Worm (Caenorhabditis elegans) whole organism, L2 larva: ENCODE measurements around the gene Y57G11C.33.

Experiments used
- alr-1 ChIP-seq: fragments of 150-350 bp; optimal IDR thresholded peaks from 2 replicates; lab custom pipeline; 2014; ENCODE audit warnings: missing biosample characterization, missing genetic modification characterization
- egl-27 ChIP-seq: sonication (generic microtip); optimal IDR thresholded peaks from 3 replicates; lab custom pipeline; 2017; ENCODE audit warnings: missing biosample characterization, missing genetic modification reagents, missing genetic modification characterization
- elt-1 ChIP-seq: fragments of 150-350 bp; optimal IDR thresholded peaks from 2 replicates; lab custom pipeline; 2014; ENCODE audit warnings: missing biosample characterization, missing genetic modification characterization
- lin-11 ChIP-seq: fragments of 150-350 bp; sonication (generic microtip); optimal IDR thresholded peaks from 2 replicates; lab custom pipeline; 2014; ENCODE audit warnings: missing biosample characterization, missing genetic modification characterization, inconsistent platforms, mixed read lengths
- lin-13 ChIP-seq: fragments of 150-350 bp; optimal IDR thresholded peaks from 2 replicates; lab custom pipeline; 2014; ENCODE audit warnings: missing biosample characterization, missing genetic modification reagents, missing genetic modification characterization

- TF ChIP-seq elt-1 (tag; lab: Kevin White, UChicago) = no peak
- TF ChIP-seq egl-27 = no peak
- no peak for TF ChIP-seq lin-13 (GFP tag; lab: Kevin White, UChicago)
- no peak for TF ChIP-seq alr-1 (tag; lab: Kevin White, UChicago)
- TF ChIP-seq lin-11 = no peak
Measured at ce11 chrIV:14621117-14621516, 35.8 kb upstream of the Y57G11C.33 start.
